Fruit fly (Drosophila melanogaster) whole organism, embryonic: ENCODE data around the gene CG32147.

Source experiments
- B-H1 ChIP-seq: fragments of 200-800 bp; sonication (Bioruptor generic); IDR thresholded peaks from 3 replicates; pipeline ENCODE4 v1.3.6; 2022; ENCODE audit warnings: missing biosample characterization, missing genetic modification characterization
- CG11723 ChIP-seq: fragments of 200-800 bp; sonication (Bioruptor generic); optimal IDR thresholded peaks from 2 replicates; lab custom pipeline; 2017; ENCODE audit warnings: missing biosample characterization, mild to moderate bottlenecking, missing genetic modification characterization
- CG12942 ChIP-seq: fragments of 200-800 bp; sonication (Bioruptor generic); optimal IDR thresholded peaks from 3 replicates; lab custom pipeline; 2016; ENCODE audit warnings: missing biosample characterization, missing genetic modification characterization
- CG15073 ChIP-seq: fragments of 200-800 bp; sonication (Bioruptor generic); optimal IDR thresholded peaks from 2 replicates; lab custom pipeline; 2016; ENCODE audit warnings: missing biosample characterization, missing genetic modification characterization
- CG16779 ChIP-seq: fragments of 200-800 bp; sonication (Bioruptor generic); IDR thresholded peaks from 2 replicates; pipeline ENCODE4 v1.3.6; 2022; ENCODE audit warnings: missing biosample characterization, missing genetic modification characterization
- CG16813 ChIP-seq: fragments of 200-800 bp; sonication (Bioruptor generic); IDR thresholded peaks from 3 replicates; pipeline ENCODE4 v1.3.6; 2022; ENCODE audit warnings: missing biosample characterization, missing genetic modification characterization; ENCODE audit not compliant: partially characterized antibody
- CG17829 ChIP-seq: fragments of 200-800 bp; optimal IDR thresholded peaks from 2 replicates; lab custom pipeline; 2019; ENCODE audit warnings: missing biosample characterization, mild to moderate bottlenecking, missing genetic modification characterization, moderate library complexity
- CG18764 ChIP-seq: fragments of 200-800 bp; sonication (Bioruptor generic); optimal IDR thresholded peaks from 3 replicates; lab custom pipeline; 2016; ENCODE audit warnings: missing biosample characterization, missing genetic modification characterization
- CG33213 ChIP-seq: fragments of 200-800 bp; sonication (Bioruptor generic); optimal IDR thresholded peaks from 3 replicates; lab custom pipeline; 2016; ENCODE audit warnings: missing biosample characterization, missing genetic modification characterization
- CG34422 ChIP-seq: fragments of 200-800 bp; sonication (Bioruptor generic); IDR thresholded peaks from 3 replicates; pipeline ENCODE4 v1.3.6; 2022; ENCODE audit warnings: missing biosample characterization, missing genetic modification characterization
- CG3726 ChIP-seq: fragments of 200-800 bp; sonication (Bioruptor generic); IDR thresholded peaks from 3 replicates; pipeline ENCODE4, ENCODE4 v1.3.6; 2022; ENCODE audit warnings: missing biosample characterization, missing genetic modification characterization
- CG43689 ChIP-seq: fragments of 200-800 bp; sonication (Bioruptor generic); IDR thresholded peaks from 2 replicates; pipeline ENCODE4 v1.3.6; 2022; ENCODE audit warnings: missing biosample characterization, missing genetic modification characterization
- CG4404 ChIP-seq: fragments of 200-800 bp; sonication (Bioruptor generic); IDR thresholded peaks from 2 replicates; pipeline ENCODE4 v1.3.6; 2022; ENCODE audit warnings: missing biosample characterization, missing genetic modification characterization
- CG5180 ChIP-seq: fragments of 200-800 bp; sonication (Bioruptor generic); optimal IDR thresholded peaks from 3 replicates; lab custom pipeline; 2017; ENCODE audit warnings: missing biosample characterization, missing genetic modification characterization, mild to moderate bottlenecking, moderate library complexity, missing genetic modification reagents
- CG6175 ChIP-seq: fragments of 200-800 bp; sonication (Bioruptor generic); IDR thresholded peaks from 3 replicates; pipeline ENCODE4 v1.3.6; 2022; ENCODE audit warnings: missing biosample characterization, missing genetic modification characterization
- CG6791 ChIP-seq: fragments of 200-800 bp; sonication (Bioruptor generic); IDR thresholded peaks from 3 replicates; pipeline ENCODE4 v1.3.6; 2022; ENCODE audit warnings: missing biosample characterization, missing genetic modification characterization; ENCODE audit not compliant: partially characterized antibody
- CG7372 ChIP-seq: fragments of 200-800 bp; sonication (Bioruptor generic); IDR thresholded peaks from 2 replicates; pipeline ENCODE4 v1.3.6; 2022; ENCODE audit warnings: missing biosample characterization, missing genetic modification characterization
- CG8388 ChIP-seq: fragments of 200-800 bp; sonication (Bioruptor generic); optimal IDR thresholded peaks from 2 replicates; lab custom pipeline; 2019; ENCODE audit warnings: missing biosample characterization, mild to moderate bottlenecking, missing genetic modification characterization, moderate library complexity
- Doc3 ChIP-seq: fragments of 200-800 bp; sonication (Bioruptor generic); IDR thresholded peaks from 3 replicates; pipeline ENCODE4 v1.3.6; 2022; ENCODE audit warnings: missing biosample characterization, missing genetic modification characterization; ENCODE audit not compliant: partially characterized antibody
- E2f1 ChIP-seq: fragments of 200-800 bp; sonication (Bioruptor generic); IDR thresholded peaks from 2 replicates; pipeline ENCODE4 v1.3.6; 2022; ENCODE audit warnings: missing biosample characterization, missing genetic modification characterization
- Ets97D ChIP-seq: fragments of 200-800 bp; sonication (Bioruptor generic); optimal IDR thresholded peaks from 3 replicates; lab custom pipeline; 2016; ENCODE audit warnings: missing biosample characterization, missing genetic modification characterization
- Fer1 ChIP-seq: fragments of 200-800 bp; sonication (Bioruptor generic); optimal IDR thresholded peaks from 2 replicates; lab custom pipeline; 2017; ENCODE audit warnings: missing biosample characterization, mild to moderate bottlenecking, missing genetic modification characterization
- Fer3 ChIP-seq: fragments of 200-800 bp; sonication (Bioruptor generic); optimal IDR thresholded peaks from 2 replicates; lab custom pipeline; 2018; ENCODE audit warnings: missing biosample characterization, mild to moderate bottlenecking, missing genetic modification characterization, moderate library complexity
- HLH4C ChIP-seq: fragments of 200-800 bp; sonication (Bioruptor generic); IDR thresholded peaks from 3 replicates; pipeline ENCODE4 v1.3.6; 2022; ENCODE audit warnings: missing biosample characterization, missing genetic modification characterization; ENCODE audit not compliant: partially characterized antibody
- HmgD ChIP-seq: fragments of 200-800 bp; sonication (Bioruptor generic); optimal IDR thresholded peaks from 3 replicates; lab custom pipeline; 2016; ENCODE audit warnings: missing biosample characterization, missing genetic modification characterization
- Hr78 ChIP-seq, 2 experiments: fragments of 200-800 bp in 1 of 2; fragments of >200 bp in 1 of 2; sonication (Bioruptor generic) in 1 of 2; optimal IDR thresholded peaks; 2 replicates each; lab custom pipeline; 2017 to 2019; ENCODE audit warnings: missing biosample characterization in 2 of 2, missing genetic modification characterization in 2 of 2, mild to moderate bottlenecking in 1 of 2, moderate library complexity in 1 of 2
- MESR4 ChIP-seq: fragments of 200-800 bp; sonication (Bioruptor generic); optimal IDR thresholded peaks from 2 replicates; lab custom pipeline; 2018; ENCODE audit warnings: missing biosample characterization, mild to moderate bottlenecking, missing genetic modification characterization, moderate library complexity
- Meics ChIP-seq: fragments of 200-800 bp; sonication (Bioruptor generic); optimal IDR thresholded peaks from 2 replicates; lab custom pipeline; 2017; ENCODE audit warnings: missing biosample characterization, mild to moderate bottlenecking, missing genetic modification characterization
- NK7.1 ChIP-seq: fragments of 200-800 bp; sonication (Bioruptor generic); optimal IDR thresholded peaks from 3 replicates; lab custom pipeline; 2016; ENCODE audit warnings: missing biosample characterization, missing genetic modification characterization
- Nf-YC ChIP-seq: fragments of 200-800 bp; optimal IDR thresholded peaks from 3 replicates; lab custom pipeline; 2019; ENCODE audit warnings: missing biosample characterization, mild to moderate bottlenecking, missing genetic modification characterization, moderate library complexity
- Rfx ChIP-seq: fragments of 200-800 bp; sonication (Bioruptor generic); IDR thresholded peaks from 2 replicates; pipeline ENCODE4 v1.3.6; 2022; ENCODE audit warnings: missing biosample characterization, missing genetic modification characterization
- Rx ChIP-seq: fragments of 200-800 bp; sonication (Bioruptor generic); IDR thresholded peaks from 2 replicates; pipeline ENCODE4 v1.3.6; 2022; ENCODE audit warnings: missing biosample characterization, missing genetic modification characterization
- TFAM ChIP-seq: fragments of 200-800 bp; sonication (Bioruptor generic); optimal IDR thresholded peaks from 2 replicates; lab custom pipeline; 2017; ENCODE audit warnings: missing biosample characterization, missing genetic modification characterization, inconsistent platforms
- chinmo ChIP-seq: fragments of 200-800 bp; sonication (Bioruptor generic); IDR thresholded peaks from 4 replicates; pipeline ENCODE4 v1.3.6; 2022; ENCODE audit warnings: missing biosample characterization, missing genetic modification characterization; ENCODE audit not compliant: partially characterized antibody
- ci ChIP-seq: fragments of 200-800 bp; sonication (Bioruptor generic); IDR thresholded peaks from 3 replicates; pipeline ENCODE4 v1.3.6; 2022; ENCODE audit warnings: missing biosample characterization, missing genetic modification characterization
- fru ChIP-seq: fragments of >200 bp; optimal IDR thresholded peaks from 2 replicates; lab custom pipeline; 2017
- her ChIP-seq: fragments of 200-800 bp; sonication (Bioruptor generic); optimal IDR thresholded peaks from 2 replicates; lab custom pipeline; 2016; ENCODE audit warnings: missing biosample characterization, missing genetic modification characterization
- insv ChIP-seq, 2 experiments: fragments of 200-800 bp; sonication (Bioruptor generic); optimal IDR thresholded peaks; 3 replicates each; lab custom pipeline; 2016 to 2018; ENCODE audit warnings: missing biosample characterization in 2 of 2, missing genetic modification characterization in 2 of 2
- jigr1 ChIP-seq: fragments of 200-800 bp; sonication (Bioruptor generic); IDR thresholded peaks from 3 replicates; pipeline ENCODE4 v1.3.6; 2022; ENCODE audit warnings: missing biosample characterization, missing genetic modification characterization
- kni ChIP-seq: fragments of 200-800 bp; sonication (Bioruptor generic); optimal IDR thresholded peaks from 3 replicates; lab custom pipeline; 2017; ENCODE audit warnings: mild to moderate bottlenecking, missing biosample characterization, missing genetic modification reagents, missing genetic modification characterization
- nau ChIP-seq: fragments of 200-800 bp; sonication (Bioruptor generic); optimal IDR thresholded peaks from 3 replicates; lab custom pipeline; 2017; ENCODE audit warnings: missing biosample characterization, mild to moderate bottlenecking, missing genetic modification characterization, missing genetic modification reagents
- onecut ChIP-seq: fragments of 200-800 bp; sonication (Bioruptor generic); IDR thresholded peaks from 2 replicates; pipeline ENCODE4 v1.3.6; 2022; ENCODE audit warnings: missing biosample characterization, missing genetic modification characterization
- repo ChIP-seq: fragments of 200-800 bp; sonication (Bioruptor generic); optimal IDR thresholded peaks from 2 replicates; lab custom pipeline; 2016; ENCODE audit warnings: missing biosample characterization, missing genetic modification characterization
- row ChIP-seq: fragments of 200-800 bp; sonication (Bioruptor generic); IDR thresholded peaks from 3 replicates; pipeline ENCODE4 v1.3.6; 2022; ENCODE audit warnings: missing biosample characterization, missing genetic modification characterization
- salm ChIP-seq: fragments of 200-800 bp; sonication (Bioruptor generic); optimal IDR thresholded peaks from 2 replicates; lab custom pipeline; 2018; ENCODE audit warnings: missing biosample characterization, mild to moderate bottlenecking, missing genetic modification characterization
- sima ChIP-seq: fragments of 200-800 bp; sonication (Bioruptor generic); optimal IDR thresholded peaks from 2 replicates; lab custom pipeline; 2016; ENCODE audit warnings: missing biosample characterization, missing genetic modification characterization
- tx ChIP-seq: fragments of 200-800 bp; sonication (Bioruptor generic); optimal IDR thresholded peaks from 2 replicates; lab custom pipeline; 2016; ENCODE audit warnings: missing biosample characterization, missing genetic modification characterization

The CG32147 gene

dm6 chr3L:15098659-15099512 is 45.0 kb downstream of the CG32147 start (continued):
- peak; percentile 66 for TF ChIP-seq CG5180 (GFP tag; lab: Kevin White, UChicago)
- TF ChIP-seq CG11723 (GFP tag; lab: Kevin White, UChicago): peak; percentile 63
- no peak for TF ChIP-seq HLH4C (GFP tag; lab: Robert Waterston, UW)
- TF ChIP-seq jigr1 (GFP tag; lab: Robert Waterston, UW): 0 out of 3 replicates have a peak, but pooled peaks have one; percentile 7
- TF ChIP-seq MESR4 (GFP tag; lab: Kevin White, UChicago): no peak
- no peak for TF ChIP-seq tx (GFP tag; lab: Kevin White, UChicago)
- TF ChIP-seq B-H1 (GFP tag; lab: Robert Waterston, UW): peak; percentile 71; the same call in 1 of the 3 replicates
- TF ChIP-seq her (GFP tag; lab: Kevin White, UChicago): peak; percentile 34
- TF ChIP-seq CG43689 (GFP tag; lab: Robert Waterston, UW): peak; percentile 27; the same call in 1 of the 2 replicates
- TF ChIP-seq CG18764 (GFP tag; lab: Kevin White, UChicago): peak; percentile 87
- peak; percentile 89 for TF ChIP-seq Fer1 (GFP tag; lab: Kevin White, UChicago)
- 0 out of 3 replicates have a peak, but pooled peaks have one; percentile 13 for TF ChIP-seq CG6175 (GFP tag; lab: Robert Waterston, UW)
- no peak for TF ChIP-seq fru (lab: Kevin White, UChicago)

- TF ChIP-seq Nf-YC (tag; lab: Kevin White, UChicago) (no peak), row (peak; percentile 38; the same call in 1 of the 3 replicates), repo (no peak), CG7372 (GFP tag; lab: Robert Waterston, UW) (no peak), CG4404 (GFP tag; lab: Robert Waterston, UW) (no peak), CG16813 (GFP tag; lab: Robert Waterston, UW) (no peak), Rfx (peak; percentile 33; the same call in 1 of the 2 replicates), HmgD (GFP tag; lab: Kevin White, UChicago) (no peak), chinmo (no peak), salm (no peak), Ets97D (GFP tag; lab: Kevin White, UChicago) (peak; percentile 62), kni (GFP tag; lab: Kevin White, UChicago) (no peak), NK7.1 (GFP tag; lab: Kevin White, UChicago) (no peak), CG15073 (GFP tag; lab: Kevin White, UChicago) (no peak), Meics (GFP tag; lab: Kevin White, UChicago) (no peak), CG16779 (GFP tag; lab: Robert Waterston, UW) (no peak), onecut (GFP tag; lab: Robert Waterston, UW) (no peak), E2f1 (GFP tag; lab: Robert Waterston, UW) (no peak), nau (GFP tag; lab: Kevin White, UChicago) (peak; percentile 25), CG33213 (GFP tag; lab: Kevin White, UChicago) (peak; percentile 34), TFAM (GFP tag; lab: Kevin White, UChicago) (no peak), Fer3 (tag; lab: Kevin White, UChicago) (peak; percentile 20), Hr78 (GFP tag; optimal IDR thresholded peaks at IDR 0.05; lab: Kevin White, UChicago) (no peak), ci (no peak), sima (GFP tag; lab: Kevin White, UChicago) (no peak), CG8388 (no peak), Rx (GFP tag; lab: Robert Waterston, UW) (no peak), CG6791 (no peak), Doc3 (GFP tag; lab: Robert Waterston, UW) (no peak), Fer1 (GFP tag; lab: Kevin White, UChicago) (peak; percentile 27), CG17829 (tag; lab: Kevin White, UChicago) (no peak), CG3726 (GFP tag; lab: Robert Waterston, UW) (no peak), CG12942 (no peak), CG34422 (GFP tag; lab: Robert Waterston, UW) (peak; percentile 27; the same call in 1 of the 3 replicates), insv (GFP tag; optimal IDR thresholded peaks at IDR 0.05; lab: Kevin White, UChicago) (no peak)
These were observed 45.9 kb downstream of the CG32147 start, which contains the start of gene Ctps for dm6 chr3L:15097878-15098520. Gene Ctps (plus strand): TSS chr3L:15097914.
